ENCODE assay signal across 1 fruit fly cellular context in the genomic region with DNA sequence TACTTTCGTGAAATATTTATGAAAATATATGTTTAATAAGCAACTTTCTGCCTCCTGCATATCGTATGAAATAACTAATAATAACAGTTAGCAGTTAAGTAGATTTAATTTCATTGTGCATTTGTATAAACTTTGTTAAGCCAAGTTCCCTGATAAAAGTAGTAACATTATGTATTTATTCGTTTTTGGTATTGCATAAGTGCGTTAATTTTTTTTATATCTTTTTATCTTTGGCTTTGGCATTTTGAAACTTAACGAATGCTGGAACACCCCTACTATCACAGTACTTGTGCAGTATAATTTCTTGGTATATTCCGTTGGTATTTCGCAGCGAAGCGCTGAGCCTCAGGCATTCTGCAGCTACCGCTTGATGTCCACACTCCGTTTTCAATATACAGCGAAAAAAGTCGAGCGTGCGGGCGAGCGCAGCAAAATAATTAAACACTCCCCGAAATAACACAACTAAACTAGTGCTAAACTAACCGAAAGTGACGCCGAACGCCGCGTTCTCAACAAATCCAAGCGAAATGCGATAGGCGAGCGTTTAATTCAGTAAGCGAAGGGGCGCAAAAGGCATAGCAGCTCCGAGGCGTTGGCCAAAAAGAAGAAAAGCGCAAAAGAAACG.
TF ChIP-seq lines count a peak whose summit lies in the region.

A gene (plus strand): TSS at position 347 of the 625 bp plus-strand sequence.

TF ChIP-seq in whole organism, embryonic, 481 proteins besides CTCF, POLR2A, EP300 and RAD21 (continued from another document and continues in another):
- TF ChIP-seq CG31365 (tag; optimal IDR thresholded peaks at IDR 0.05; lab: Kevin White, UChicago) (peak; percentile 52), stwl (tag; optimal IDR thresholded peaks at IDR 0.05; lab: Kevin White, UChicago) (no peak), CG13624 (GFP tag; optimal IDR thresholded peaks at IDR 0.05; lab: Kevin White, UChicago) (peak; percentile 37), trem (tag; optimal IDR thresholded peaks at IDR 0.05; lab: Kevin White, UChicago) (peak; percentile 59), Ada2b (GFP tag; IDR thresholded peaks at IDR 0.05; lab: Robert Waterston, UW) (0 out of 2 replicates have a peak, but pooled peaks have one; percentile 51), CG1603 (tag; optimal IDR thresholded peaks at IDR 0.05; lab: Kevin White, UChicago) (peak; percentile 57), CG15601 (tag; optimal IDR thresholded peaks at IDR 0.05; lab: Kevin White, UChicago) (no peak), wek (GFP tag; optimal IDR thresholded peaks at IDR 0.05; lab: Kevin White, UChicago) (peak; percentile 97), nom (GFP tag; optimal IDR thresholded peaks at IDR 0.05; lab: Kevin White, UChicago) (peak; percentile 58), Mrtf (GFP tag; IDR thresholded peaks at IDR 0.05; lab: Robert Waterston, UW) (0 out of 3 replicates have a peak, but pooled peaks have one; percentile 50), Sin3A (optimal IDR thresholded peaks at IDR 0.05; lab: Kevin White, UChicago) (peak; percentile 10), CG17829 (tag; optimal IDR thresholded peaks at IDR 0.05; lab: Kevin White, UChicago) (peak; percentile 73), CG7987 (GFP tag; optimal IDR thresholded peaks at IDR 0.05; lab: Kevin White, UChicago) (peak; percentile 74), CG11504 (tag; optimal IDR thresholded peaks at IDR 0.05; lab: Kevin White, UChicago) (peak; percentile 56), Six4 (GFP tag; optimal IDR thresholded peaks at IDR 0.05; lab: Kevin White, UChicago) (no peak), Nf-YB (GFP tag; optimal IDR thresholded peaks at IDR 0.05; lab: Kevin White, UChicago) (peak; percentile 21), CG7839 (tag; optimal IDR thresholded peaks at IDR 0.05; lab: Kevin White, UChicago) (peak; percentile 44), Bgb (GFP tag; IDR thresholded peaks at IDR 0.05; lab: Robert Waterston, UW; ENCODE audit: partially characterized antibody) (peak; percentile 55; the same call in 1 of the 2 replicates), CG2712 (tag; optimal IDR thresholded peaks at IDR 0.05; lab: Kevin White, UChicago) (peak; percentile 69), CG14667 (GFP tag; IDR thresholded peaks at IDR 0.05; lab: Robert Waterston, UW) (0 out of 2 replicates have a peak, but pooled peaks have one; percentile 23), CHES-1-like (GFP tag; optimal IDR thresholded peaks at IDR 0.05; lab: Kevin White, UChicago) (peak; percentile 23), lab (GFP tag; optimal IDR thresholded peaks at IDR 0.05; lab: Kevin White, UChicago) (peak; percentile 64), BtbVII (GFP tag; optimal IDR thresholded peaks at IDR 0.05; lab: Kevin White, UChicago) (peak; percentile 9), gfzf (GFP tag; optimal IDR thresholded peaks at IDR 0.05; lab: Kevin White, UChicago) (peak; percentile 89), CG10654 (GFP tag; optimal IDR thresholded peaks at IDR 0.05; lab: Kevin White, UChicago) (no peak), CG15514 (GFP tag; optimal IDR thresholded peaks at IDR 0.05; lab: Kevin White, UChicago) (peak; percentile 62), CG15269 (tag; optimal IDR thresholded peaks at IDR 0.05; lab: Kevin White, UChicago) (peak; percentile 34), exex (tag; optimal IDR thresholded peaks at IDR 0.05; lab: Kevin White, UChicago) (peak; percentile 13), jumu (GFP tag; optimal IDR thresholded peaks at IDR 0.05; lab: Kevin White, UChicago) (no peak), scrt (GFP tag; optimal IDR thresholded peaks at IDR 0.05; lab: Kevin White, UChicago) (peak; percentile 33), CG6813 (GFP tag; optimal IDR thresholded peaks at IDR 0.05; lab: Kevin White, UChicago) (peak; percentile 32), E2f2 (GFP tag; IDR thresholded peaks at IDR 0.05; lab: Robert Waterston, UW) (peak; percentile 27), CG9609 (GFP tag; optimal IDR thresholded peaks at IDR 0.05; lab: Kevin White, UChicago) (no peak), z (GFP tag; IDR thresholded peaks at IDR 0.05; lab: Robert Waterston, UW) (no peak), twi (tag; optimal IDR thresholded peaks at IDR 0.05; lab: Kevin White, UChicago) (no peak), CG2129 (GFP tag; IDR thresholded peaks at IDR 0.05; lab: Robert Waterston, UW; ENCODE audit: partially characterized antibody) (no peak), lilli (GFP tag; optimal IDR thresholded peaks at IDR 0.05; lab: Kevin White, UChicago) (peak; percentile 39), pb (GFP tag; optimal IDR thresholded peaks at IDR 0.05; lab: Kevin White, UChicago) (peak; percentile 40), tx (GFP tag; optimal IDR thresholded peaks at IDR 0.05; lab: Kevin White, UChicago) (no peak), Atf6 (GFP tag; IDR thresholded peaks at IDR 0.05; lab: Robert Waterston, UW) (peak; percentile 59), CG9727 (GFP tag; optimal IDR thresholded peaks at IDR 0.05; lab: Kevin White, UChicago) (peak; percentile 37), Dref (GFP tag; IDR thresholded peaks at IDR 0.05; lab: Robert Waterston, UW) (no peak), zf30C (GFP tag; optimal IDR thresholded peaks at IDR 0.05; lab: Kevin White, UChicago) (no peak), CG15011 (GFP tag; optimal IDR thresholded peaks at IDR 0.05; lab: Kevin White, UChicago) (peak; percentile 13), tna (GFP tag; IDR thresholded peaks at IDR 0.05; lab: Robert Waterston, UW; ENCODE audit: partially characterized antibody) (no peak), CG10366 (GFP tag; IDR thresholded peaks at IDR 0.05; lab: Robert Waterston, UW) (peak; percentile 66), hb (GFP tag; IDR thresholded peaks at IDR 0.05; lab: Robert Waterston, UW; ENCODE audit: partially characterized antibody) (no peak), Doc2 (GFP tag; IDR thresholded peaks at IDR 0.05; lab: Robert Waterston, UW) (no peak), oc (tag; optimal IDR thresholded peaks at IDR 0.05; lab: Kevin White, UChicago) (peak; percentile 34), Sox100B (GFP tag; optimal IDR thresholded peaks at IDR 0.05; lab: Kevin White, UChicago) (peak; percentile 67), CG9876 (GFP tag; optimal IDR thresholded peaks at IDR 0.05; lab: Kevin White, UChicago) (no peak), CG31441 (GFP tag; IDR thresholded peaks at IDR 0.05; lab: Robert Waterston, UW) (peak; percentile 55), Med (GFP tag; lab: Kevin White, UChicago) (peak; percentile 91), NFAT (GFP tag; IDR thresholded peaks at IDR 0.05; lab: Robert Waterston, UW) (peak; percentile 54; the same call in 1 of the 2 replicates), B-H2 (GFP tag; optimal IDR thresholded peaks at IDR 0.05; lab: Kevin White, UChicago) (peak; percentile 8), CG3163 (GFP tag; optimal IDR thresholded peaks at IDR 0.05; lab: Kevin White, UChicago) (peak; percentile 38), CG12769 (tag; optimal IDR thresholded peaks at IDR 0.05; lab: Kevin White, UChicago) (peak; percentile 21), CG9797 (GFP tag; optimal IDR thresholded peaks at IDR 0.05; lab: Kevin White, UChicago) (peak; percentile 87), CkIIα-i1 (GFP tag; IDR thresholded peaks at IDR 0.05; lab: Robert Waterston, UW) (no peak), bowl (GFP tag; IDR thresholded peaks at IDR 0.05; lab: Robert Waterston, UW) (no peak), B-H1 (GFP tag; IDR thresholded peaks at IDR 0.05; lab: Robert Waterston, UW) (peak; percentile 27; the same call in 1 of the 3 replicates), ems (GFP tag; optimal IDR thresholded peaks at IDR 0.05; lab: Kevin White, UChicago) (no peak), CG18599 (GFP tag; optimal IDR thresholded peaks at IDR 0.05; lab: Kevin White, UChicago) (peak; percentile 73), mirr (GFP tag; optimal IDR thresholded peaks at IDR 0.05; lab: Kevin White, UChicago) (peak; percentile 53), Dp (GFP tag; optimal IDR thresholded peaks at IDR 0.05; lab: Kevin White, UChicago) (peak; percentile 11), Dbx (GFP tag; IDR thresholded peaks at IDR 0.05; lab: Robert Waterston, UW) (peak; percentile 62; the same call in 1 of the 3 replicates), ab (GFP tag; optimal IDR thresholded peaks at IDR 0.05; lab: Kevin White, UChicago) (no peak), sob (GFP tag; IDR thresholded peaks at IDR 0.05; lab: Robert Waterston, UW) (peak; percentile 65; the same call in 1 of the 2 replicates), ssp (GFP tag; IDR thresholded peaks at IDR 0.05; lab: Robert Waterston, UW) (no peak), Rfx (GFP tag; IDR thresholded peaks at IDR 0.05; lab: Robert Waterston, UW) (peak; percentile 74), CrebB (tag; optimal IDR thresholded peaks at IDR 0.05; lab: Kevin White, UChicago) (peak; percentile 66), nerfin-1 (tag; optimal IDR thresholded peaks at IDR 0.05; lab: Kevin White, UChicago) (peak; percentile 31), otp (GFP tag; IDR thresholded peaks at IDR 0.05; lab: Robert Waterston, UW) (peak; percentile 35; the same call in 1 of the 3 replicates), kni (GFP tag; optimal IDR thresholded peaks at IDR 0.05; lab: Kevin White, UChicago) (no peak), CG11695 (GFP tag; IDR thresholded peaks at IDR 0.05; lab: Robert Waterston, UW) (peak; percentile 63; the same call in 2 of the 3 replicates), bbx (GFP tag; IDR thresholded peaks at IDR 0.05; lab: Robert Waterston, UW; ENCODE audit: partially characterized antibody) (peak; percentile 31; the same call in 1 of the 2 replicates), HHEX (GFP tag; optimal IDR thresholded peaks at IDR 0.05; lab: Kevin White, UChicago) (peak; percentile 62), Jarid2 (GFP tag; optimal IDR thresholded peaks at IDR 0.05; lab: Kevin White, UChicago) (peak; percentile 91), CG17359 (tag; optimal IDR thresholded peaks at IDR 0.05; lab: Kevin White, UChicago) (peak; percentile 44), fd96Cb (tag; optimal IDR thresholded peaks at IDR 0.05; lab: Kevin White, UChicago) (peak; percentile 31), Fer1 (GFP tag; optimal IDR thresholded peaks at IDR 0.05; lab: Kevin White, UChicago) (peak; percentile 63), nerfin-2 (GFP tag; IDR thresholded peaks at IDR 0.05; lab: Robert Waterston, UW; ENCODE audit: partially characterized antibody) (0 out of 2 replicates have a peak, but pooled peaks have one; percentile 35), crc (GFP tag; optimal IDR thresholded peaks at IDR 0.05; lab: Kevin White, UChicago) (no peak), CG4854 (GFP tag; optimal IDR thresholded peaks at IDR 0.05; lab: Kevin White, UChicago) (no peak), seq (GFP tag; IDR thresholded peaks at IDR 0.05; lab: Robert Waterston, UW) (no peak), CG6272 (GFP tag; IDR thresholded peaks at IDR 0.05; lab: Robert Waterston, UW) (no peak), CG32532 (GFP tag; IDR thresholded peaks at IDR 0.05; lab: Robert Waterston, UW) (peak; percentile 79), pan (optimal IDR thresholded peaks at IDR 0.05; lab: Kevin White, UChicago) (no peak), pan (GFP tag; optimal IDR thresholded peaks at IDR 0.05 in 1 of 2, IDR thresholded peaks at IDR 0.05 in 1 of 2) (peak in 1 of 2 experiments; percentile 53), psq (GFP tag; optimal IDR thresholded peaks at IDR 0.05; lab: Kevin White, UChicago) (peak; percentile 90), Hey (tag; optimal IDR thresholded peaks at IDR 0.05; lab: Kevin White, UChicago) (no peak), repo (GFP tag; optimal IDR thresholded peaks at IDR 0.05; lab: Kevin White, UChicago) (peak; percentile 28), bsh (GFP tag; optimal IDR thresholded peaks at IDR 0.05; lab: Kevin White, UChicago) (peak; percentile 13 to 35), pfk (GFP tag; optimal IDR thresholded peaks at IDR 0.05; lab: Kevin White, UChicago) (peak; percentile 26), CG30431 (GFP tag; optimal IDR thresholded peaks at IDR 0.05; lab: Kevin White, UChicago) (no peak), CG4328 (GFP tag; optimal IDR thresholded peaks at IDR 0.05; lab: Kevin White, UChicago) (no peak), Hr39 (optimal IDR thresholded peaks at IDR 0.05; lab: Kevin White, UChicago) (no peak), CG3407 (GFP tag; optimal IDR thresholded peaks at IDR 0.05; lab: Kevin White, UChicago) (no peak), CG3995 (GFP tag; optimal IDR thresholded peaks at IDR 0.05; lab: Kevin White, UChicago) (peak; percentile 3), ERR (GFP tag; optimal IDR thresholded peaks at IDR 0.05; lab: Kevin White, UChicago) (peak; percentile 9), CG7556 (GFP tag; optimal IDR thresholded peaks at IDR 0.05; lab: Kevin White, UChicago) (peak; percentile 6), chinmo (GFP tag; IDR thresholded peaks at IDR 0.05; lab: Robert Waterston, UW; ENCODE audit: partially characterized antibody) (peak; percentile 64; the same call in 2 of the 4 replicates), CG8388 (GFP tag; optimal IDR thresholded peaks at IDR 0.05; lab: Kevin White, UChicago) (no peak), Pdp1 (GFP tag; optimal IDR thresholded peaks at IDR 0.05; lab: Kevin White, UChicago) (peak in 1 of 2 experiments; percentile 48), unpg (GFP tag; optimal IDR thresholded peaks at IDR 0.05; lab: Kevin White, UChicago) (peak; percentile 29), fd64A (GFP tag; optimal IDR thresholded peaks at IDR 0.05; lab: Kevin White, UChicago) (peak; percentile 10), CG12391 (tag; optimal IDR thresholded peaks at IDR 0.05; lab: Kevin White, UChicago) (peak; percentile 41), CG13296 (GFP tag; optimal IDR thresholded peaks at IDR 0.05; lab: Kevin White, UChicago) (peak; percentile 64), CG3065 (GFP tag; optimal IDR thresholded peaks at IDR 0.05; lab: Kevin White, UChicago) (no peak), Scr (GFP tag; IDR thresholded peaks at IDR 0.05; lab: Robert Waterston, UW; ENCODE audit: partially characterized antibody) (peak; percentile 40; the same call in 1 of the 2 replicates), lmd (GFP tag; IDR thresholded peaks at IDR 0.05; lab: Robert Waterston, UW) (peak; percentile 32; the same call in 1 of the 2 replicates), Ravus (GFP tag; IDR thresholded peaks at IDR 0.05; lab: Robert Waterston, UW) (no peak), trh (GFP tag; optimal IDR thresholded peaks at IDR 0.05; lab: Kevin White, UChicago) (no peak), wdn (GFP tag; IDR thresholded peaks at IDR 0.05; lab: Robert Waterston, UW) (0 out of 2 replicates have a peak, but pooled peaks have one; percentile 18), CG31224 (GFP tag; IDR thresholded peaks at IDR 0.05; lab: Robert Waterston, UW) (peak; percentile 35; the same call in 1 of the 2 replicates), klu (GFP tag; IDR thresholded peaks at IDR 0.05; lab: Robert Waterston, UW) (no peak), CG14441 (GFP tag; IDR thresholded peaks at IDR 0.05; lab: Robert Waterston, UW) (no peak), CG8359 (GFP tag; optimal IDR thresholded peaks at IDR 0.05; lab: Kevin White, UChicago; ENCODE audit: borderline replicate concordance) (peak; percentile 26), vvl (GFP tag; IDR thresholded peaks at IDR 0.05; lab: Robert Waterston, UW) (peak; percentile 67), dysf (GFP tag; IDR thresholded peaks at IDR 0.05; lab: Robert Waterston, UW) (peak; percentile 25; the same call in 1 of the 3 replicates)
